Worm (Caenorhabditis elegans): ENCODE data around the gene srbc-26.

Gene srbc-26

DNA sequence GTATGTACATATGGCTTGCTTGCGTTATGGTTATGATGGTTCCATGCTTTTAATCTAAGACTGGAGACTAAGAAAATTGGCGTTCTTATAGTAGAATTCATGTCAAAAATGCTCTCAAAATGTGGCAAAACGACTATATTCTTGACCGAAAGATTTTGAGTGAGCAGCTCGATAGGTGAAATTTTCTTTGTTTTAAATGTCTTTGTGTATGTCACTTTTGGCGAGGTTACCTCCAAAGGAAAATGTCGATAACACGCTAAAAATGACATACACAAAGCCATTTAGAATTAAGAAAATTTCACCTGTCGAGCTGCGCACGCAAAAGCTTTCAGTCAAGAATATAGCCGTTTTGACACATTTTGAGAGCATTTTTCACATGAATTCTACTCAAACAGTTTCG lies 4.2 kb upstream of the srbc-26 start, which contains the start of gene srz-66:
TSS of gene srz-66 (minus strand) at position 101 of the 400 bp plus-strand sequence.
- no peak for TF ChIP-seq flt-1 (GFP tag; IDR thresholded peaks at IDR 0.05)

DNA sequence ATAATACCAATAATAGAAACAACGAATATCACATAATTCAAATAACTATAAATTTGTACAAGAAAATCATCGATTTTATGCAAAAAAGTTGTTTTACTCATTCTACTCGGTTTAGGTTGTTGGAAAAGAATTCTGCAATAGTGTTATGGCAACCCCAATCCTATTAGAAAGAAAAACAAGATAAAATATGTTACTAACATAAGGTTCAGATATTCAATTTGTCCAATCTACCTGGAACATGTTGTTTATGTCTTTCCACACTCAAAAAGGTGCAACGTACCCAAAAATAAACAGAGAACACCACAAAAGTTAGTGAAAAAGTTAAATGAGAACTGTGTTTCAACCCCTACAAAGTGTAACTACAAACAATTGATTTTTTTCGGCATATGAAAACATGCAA lies 829 bp upstream of the srbc-26 start, which contains the start of gene srw-51:
TSS of gene srw-51 (minus strand) at position 101 of the 400 bp plus-strand sequence.
- no peak for TF ChIP-seq ceh-36 (tag; optimal IDR thresholded peaks at IDR 0.05)
- TF ChIP-seq aly-1 (tag; optimal IDR thresholded peaks at IDR 0.05), result no peak
- TF ChIP-seq hmbx-1 (tag; optimal IDR thresholded peaks at IDR 0.05), result no peak
- TF ChIP-seq B0310.2 (tag; optimal IDR thresholded peaks at IDR 0.05), result no peak
- TF ChIP-seq ets-7 (tag; optimal IDR thresholded peaks at IDR 0.05), result no peak
- TF ChIP-seq scrt-1 (GFP tag; IDR thresholded peaks at IDR 0.05), result no peak
- TF ChIP-seq sea-1 (GFP tag; conservative IDR thresholded peaks at IDR 0.05), result no peak
- TF ChIP-seq pes-1 (GFP tag; IDR thresholded peaks at IDR 0.05), result no peak
- TF ChIP-seq F13C5.2 (tag; optimal IDR thresholded peaks at IDR 0.05), result no peak
- TF ChIP-seq flt-1 (GFP tag; IDR thresholded peaks at IDR 0.05), result no peak

ce11 chrV:17173738-17174137 lies 2.1 kb downstream of the srbc-26 start, which contains the start of gene srbc-25:
Gene srbc-25, plus strand, starts transcription at chrV:17174038.
- TF ChIP-seq ceh-13 (GFP tag; optimal IDR thresholded peaks at IDR 0.05), result no peak
- no peak for TF ChIP-seq ama-1 (optimal IDR thresholded peaks at IDR 0.05)
- TF ChIP-seq ets-7 (tag; optimal IDR thresholded peaks at IDR 0.05), result no peak
- TF ChIP-seq tbx-11 (GFP tag; IDR thresholded peaks at IDR 0.05), result no peak
- no peak for TF ChIP-seq ceh-36 (tag; optimal IDR thresholded peaks at IDR 0.05)
- TF ChIP-seq sea-1 (GFP tag; conservative IDR thresholded peaks at IDR 0.05), result no peak
- no peak for TF ChIP-seq F13C5.2 (tag; optimal IDR thresholded peaks at IDR 0.05)
- no peak for TF ChIP-seq flt-1 (GFP tag; IDR thresholded peaks at IDR 0.05)
- TF ChIP-seq hmbx-1 (tag; optimal IDR thresholded peaks at IDR 0.05), result no peak
- TF ChIP-seq pes-1 (GFP tag; IDR thresholded peaks at IDR 0.05), result no peak
- no peak for TF ChIP-seq hnd-1 (tag; optimal IDR thresholded peaks at IDR 0.05)
- TF ChIP-seq B0310.2 (tag; optimal IDR thresholded peaks at IDR 0.05), result no peak
- TF ChIP-seq hmg-4 (GFP tag; optimal IDR thresholded peaks at IDR 0.05), result no peak
- no peak for TF ChIP-seq scrt-1 (GFP tag; IDR thresholded peaks at IDR 0.05)
- TF ChIP-seq aly-1 (tag; optimal IDR thresholded peaks at IDR 0.05), result no peak
- TF ChIP-seq tbx-37 (GFP tag; conservative IDR thresholded peaks at IDR 0.05), result no peak
- no peak for TF ChIP-seq tra-4 (tag; optimal IDR thresholded peaks at IDR 0.05)

- no peak for TF ChIP-seq flt-1 (GFP tag; IDR thresholded peaks at IDR 0.05)
- no peak for TF ChIP-seq hnd-1 (tag; optimal IDR thresholded peaks at IDR 0.05)
- TF ChIP-seq ets-7 (tag; optimal IDR thresholded peaks at IDR 0.05), result no peak
- TF ChIP-seq sea-1 (GFP tag; conservative IDR thresholded peaks at IDR 0.05), result no peak
- no peak for TF ChIP-seq ceh-13 (GFP tag; optimal IDR thresholded peaks at IDR 0.05)
- TF ChIP-seq hmbx-1 (tag; optimal IDR thresholded peaks at IDR 0.05), result no peak
- no peak for TF ChIP-seq hmg-4 (GFP tag; optimal IDR thresholded peaks at IDR 0.05)
Observed at ce11 chrV:17177967-17178366, 6.3 kb downstream of the srbc-26 start, which contains the start of gene srsx-1. Gene srsx-1, minus strand, starts transcription at chrV:17178067.

DNA sequence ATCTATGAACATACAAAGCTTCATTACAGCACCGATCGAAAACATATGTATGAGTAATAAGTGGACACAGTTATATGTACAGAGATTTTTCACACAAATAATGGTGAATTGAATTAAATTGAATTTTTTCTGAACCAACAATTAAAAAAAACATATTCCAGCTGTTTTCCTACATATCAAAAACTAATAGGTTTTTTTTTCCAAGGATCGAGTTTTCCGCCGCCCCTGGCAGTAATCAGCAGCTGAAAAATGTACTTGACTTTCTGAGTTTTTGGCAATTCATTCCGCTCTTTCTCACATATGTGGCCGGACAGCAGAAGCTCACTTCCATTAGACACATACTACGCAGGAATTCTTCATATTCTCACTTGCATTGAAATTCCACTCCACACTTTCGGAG lies 6.8 kb downstream of the srbc-26 start, which contains the start of gene srh-174:
TSS of gene srh-174 (plus strand) at position 301 of the 400 bp plus-strand sequence.
- TF ChIP-seq aly-1 (tag; optimal IDR thresholded peaks at IDR 0.05) (no peak), B0310.2 (tag; optimal IDR thresholded peaks at IDR 0.05) (no peak), ceh-36 (tag; optimal IDR thresholded peaks at IDR 0.05) (no peak), F13C5.2 (tag; optimal IDR thresholded peaks at IDR 0.05) (no peak), sea-1 (GFP tag; conservative IDR thresholded peaks at IDR 0.05) (no peak), hmbx-1 (tag; optimal IDR thresholded peaks at IDR 0.05) (no peak), ets-7 (tag; optimal IDR thresholded peaks at IDR 0.05) (no peak), scrt-1 (GFP tag; IDR thresholded peaks at IDR 0.05) (no peak), ceh-13 (GFP tag; optimal IDR thresholded peaks at IDR 0.05) (no peak), flt-1 (GFP tag; IDR thresholded peaks at IDR 0.05) (no peak), tra-4 (tag; optimal IDR thresholded peaks at IDR 0.05) (no peak), tbx-11 (GFP tag; IDR thresholded peaks at IDR 0.05) (no peak), hmg-4 (GFP tag; optimal IDR thresholded peaks at IDR 0.05) (no peak), pes-1 (GFP tag; IDR thresholded peaks at IDR 0.05) (no peak), tbx-37 (GFP tag; conservative IDR thresholded peaks at IDR 0.05) (no peak), ama-1 (optimal IDR thresholded peaks at IDR 0.05) (no peak), hnd-1 (tag; optimal IDR thresholded peaks at IDR 0.05) (no peak)

- no peak for TF ChIP-seq hmg-4 (GFP tag; optimal IDR thresholded peaks at IDR 0.05)
Observed at ce11 chrV:17182045-17182444, 10.4 kb downstream of the srbc-26 start, which contains the start of gene srh-159. Gene srh-159, plus strand, starts transcription at chrV:17182345.

DNA sequence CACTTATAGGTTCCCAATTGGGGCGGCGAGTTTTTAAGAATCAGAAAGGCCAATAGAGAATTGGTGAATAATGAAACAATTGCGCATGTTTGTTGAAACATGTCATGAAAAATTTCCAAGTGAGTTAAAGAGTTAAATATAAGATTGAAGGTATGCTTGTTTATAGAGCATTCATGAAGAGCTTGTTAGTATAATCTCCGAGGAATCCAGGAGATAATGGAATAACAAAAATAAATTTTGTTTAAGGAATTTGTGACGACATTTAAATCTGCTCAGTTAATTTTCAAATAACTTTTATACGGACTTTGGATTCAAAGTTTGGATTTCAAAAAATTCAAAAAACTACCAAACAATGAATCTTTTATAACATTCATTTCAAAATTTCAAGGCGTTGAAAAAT lies 18.7 kb downstream of the srbc-26 start, which contains the start of gene str-199:
TSS of gene str-199 (minus strand) at position 101 of the 400 bp plus-strand sequence.
- TF ChIP-seq B0310.2 (tag; optimal IDR thresholded peaks at IDR 0.05) (no peak), ets-7 (tag; optimal IDR thresholded peaks at IDR 0.05) (no peak), pes-1 (GFP tag; IDR thresholded peaks at IDR 0.05) (no peak), sea-1 (GFP tag; conservative IDR thresholded peaks at IDR 0.05) (no peak), ama-1 (optimal IDR thresholded peaks at IDR 0.05) (no peak), hnd-1 (tag; optimal IDR thresholded peaks at IDR 0.05) (no peak), F13C5.2 (tag; optimal IDR thresholded peaks at IDR 0.05) (no peak), flt-1 (GFP tag; IDR thresholded peaks at IDR 0.05) (no peak), aly-1 (tag; optimal IDR thresholded peaks at IDR 0.05) (no peak), tra-4 (tag; optimal IDR thresholded peaks at IDR 0.05) (no peak), hmbx-1 (tag; optimal IDR thresholded peaks at IDR 0.05) (no peak), tbx-37 (GFP tag; conservative IDR thresholded peaks at IDR 0.05) (no peak), scrt-1 (GFP tag; IDR thresholded peaks at IDR 0.05) (no peak)

DNA sequence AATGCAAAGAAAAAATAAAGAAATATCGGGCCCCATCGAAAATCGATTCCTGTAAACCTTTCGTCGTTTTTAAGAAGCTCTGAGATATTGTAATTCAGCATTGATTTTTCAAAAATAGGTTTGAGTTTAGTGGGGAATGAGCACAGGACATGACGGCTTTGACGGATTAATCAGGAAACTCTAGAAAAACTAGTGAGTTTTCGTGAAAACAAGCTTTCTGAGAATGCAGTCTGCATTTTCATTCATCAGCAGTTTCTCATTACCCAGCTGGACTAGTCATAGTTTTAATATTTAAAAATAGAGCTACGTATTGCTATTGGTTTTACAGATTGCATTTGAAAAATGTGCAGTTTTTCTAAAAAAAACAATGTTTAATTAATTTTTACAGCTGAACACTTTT lies 20.6 kb downstream of the srbc-26 start, which contains the start of gene srz-47:
TSS of gene srz-47 (minus strand) at position 101 of the 400 bp plus-strand sequence.
- TF ChIP-seq hnd-1 (tag; optimal IDR thresholded peaks at IDR 0.05) (no peak), F13C5.2 (tag; optimal IDR thresholded peaks at IDR 0.05) (no peak), ets-7 (tag; optimal IDR thresholded peaks at IDR 0.05) (no peak), ceh-13 (GFP tag; optimal IDR thresholded peaks at IDR 0.05) (no peak), hmg-4 (GFP tag; optimal IDR thresholded peaks at IDR 0.05) (no peak), aly-1 (tag; optimal IDR thresholded peaks at IDR 0.05) (no peak), ama-1 (optimal IDR thresholded peaks at IDR 0.05) (no peak), tbx-37 (GFP tag; conservative IDR thresholded peaks at IDR 0.05) (no peak), tbx-11 (GFP tag; IDR thresholded peaks at IDR 0.05) (no peak), tra-4 (tag; optimal IDR thresholded peaks at IDR 0.05) (no peak), ceh-36 (tag; optimal IDR thresholded peaks at IDR 0.05) (no peak), hmbx-1 (tag; optimal IDR thresholded peaks at IDR 0.05) (no peak), scrt-1 (GFP tag; IDR thresholded peaks at IDR 0.05) (no peak), B0310.2 (tag; optimal IDR thresholded peaks at IDR 0.05) (no peak), pes-1 (GFP tag; IDR thresholded peaks at IDR 0.05) (no peak)

Data from whole organism, early embryonic.